Fruit fly (Drosophila melanogaster) whole organism, adult: Measurements from ENCODE around the gene CG13067.

ENCODE experiments used
- CG11617 ChIP-seq: fragments of 200-800 bp; sonication (Bioruptor generic); optimal IDR thresholded peaks from 2 replicates; lab custom pipeline; 2017; ENCODE audit warnings: mild to moderate bottlenecking, missing biosample characterization, missing genetic modification reagents, missing genetic modification characterization
- CG12768 ChIP-seq: fragments of 200-800 bp; sonication (Bioruptor generic); optimal IDR thresholded peaks from 2 replicates; lab custom pipeline; 2017; ENCODE audit warnings: missing biosample characterization, missing genetic modification characterization, mild to moderate bottlenecking, moderate library complexity, missing genetic modification reagents
- CG14711 ChIP-seq: fragments of 200-800 bp; sonication (Bioruptor generic); optimal IDR thresholded peaks from 2 replicates; lab custom pipeline; 2018; ENCODE audit warnings: missing biosample characterization, mild to moderate bottlenecking, missing genetic modification characterization, moderate library complexity
- CG1620 ChIP-seq: fragments of 200-800 bp; sonication (Bioruptor generic); optimal IDR thresholded peaks from 2 replicates; lab custom pipeline; 2016; ENCODE audit warnings: missing biosample characterization, missing genetic modification characterization
- CG33017 ChIP-seq: fragments of 200-800 bp; sonication (Bioruptor generic); optimal IDR thresholded peaks from 2 replicates; lab custom pipeline; 2018; ENCODE audit warnings: missing biosample characterization, mild to moderate bottlenecking, missing genetic modification characterization, moderate library complexity
- CG5204 ChIP-seq: fragments of 200-800 bp; sonication (Bioruptor generic); optimal IDR thresholded peaks from 2 replicates; lab custom pipeline; 2016; ENCODE audit warnings: missing biosample characterization, missing genetic modification characterization
- CG7045 ChIP-seq: fragments of 200-800 bp; sonication (Bioruptor generic); optimal IDR thresholded peaks from 2 replicates; lab custom pipeline; 2017; ENCODE audit warnings: missing biosample characterization, mild to moderate bottlenecking, missing genetic modification characterization
- CG7101 ChIP-seq: fragments of 200-800 bp; sonication (Bioruptor generic); optimal IDR thresholded peaks from 2 replicates; lab custom pipeline; 2018; ENCODE audit warnings: missing biosample characterization, mild to moderate bottlenecking, missing genetic modification characterization, moderate library complexity
- Clk ChIP-seq: fragments of 200-800 bp; sonication (Bioruptor generic); optimal IDR thresholded peaks from 2 replicates; lab custom pipeline; 2017; ENCODE audit warnings: missing biosample characterization, missing genetic modification characterization
- Crg-1 ChIP-seq: fragments of 200-800 bp; sonication (Bioruptor generic); optimal IDR thresholded peaks from 2 replicates; lab custom pipeline; 2016; ENCODE audit warnings: missing biosample characterization, missing genetic modification characterization
- Hr96 ChIP-seq: fragments of 200-800 bp; sonication (Bioruptor generic); optimal IDR thresholded peaks from 2 replicates; lab custom pipeline; 2016; ENCODE audit warnings: missing biosample characterization, missing genetic modification characterization
- Mnt ChIP-seq: fragments of 200-800 bp; sonication (Bioruptor generic); optimal IDR thresholded peaks from 2 replicates; lab custom pipeline; 2016; ENCODE audit warnings: missing biosample characterization, mild to moderate bottlenecking, missing genetic modification characterization
- bab1 ChIP-seq: fragments of 200-800 bp; sonication (Bioruptor generic); optimal IDR thresholded peaks from 3 replicates; lab custom pipeline; 2019; ENCODE audit warnings: missing biosample characterization, mild to moderate bottlenecking, missing genetic modification characterization, moderate library complexity
- cic ChIP-seq: fragments of 200-800 bp; sonication (Bioruptor generic); optimal IDR thresholded peaks from 2 replicates; lab custom pipeline; 2017; ENCODE audit warnings: missing biosample characterization, mild to moderate bottlenecking, missing genetic modification characterization, moderate library complexity
- cnc ChIP-seq, 2 experiments: fragments of >200 bp; optimal IDR thresholded peaks; 2 replicates each; lab custom pipeline; 2017
- kay ChIP-seq: fragments of 200-800 bp; sonication (Bioruptor generic); peaks from one replicate; lab custom pipeline; 2016; ENCODE audit warnings: missing biosample characterization, missing genetic modification characterization, borderline replicate concordance
- ovo ChIP-seq: fragments of 200-800 bp; sonication (Bioruptor generic); optimal IDR thresholded peaks from 2 replicates; lab custom pipeline; 2016; ENCODE audit warnings: missing biosample characterization, missing genetic modification characterization
- pad ChIP-seq: fragments of 200-800 bp; sonication (Bioruptor generic); optimal IDR thresholded peaks from 3 replicates; lab custom pipeline; 2017; ENCODE audit warnings: missing biosample characterization, missing genetic modification characterization, mild to moderate bottlenecking, moderate library complexity, missing genetic modification reagents
- tj ChIP-seq: fragments of 200-800 bp; sonication (Bioruptor generic); optimal IDR thresholded peaks from 3 replicates; lab custom pipeline; 2017; ENCODE audit warnings: missing biosample characterization, mild to moderate bottlenecking, missing genetic modification characterization, moderate library complexity
- toe ChIP-seq: fragments of 200-800 bp; sonication (Bioruptor generic); optimal IDR thresholded peaks from 2 replicates; lab custom pipeline; 2016; ENCODE audit warnings: missing biosample characterization, missing genetic modification characterization

The CG13067 gene

dm6 chr3L:16275391-16276017 is 4.4 kb downstream of the CG13067 start:
- TF ChIP-seq kay (GFP tag; lab: Kevin White, UChicago) = no peak
- no peak for TF ChIP-seq CG11617 (GFP tag; lab: Kevin White, UChicago)
- TF ChIP-seq cic (GFP tag; lab: Kevin White, UChicago) = no peak
- TF ChIP-seq toe (GFP tag; lab: Kevin White, UChicago) = no peak
- no peak for TF ChIP-seq CG33017 (tag; lab: Kevin White, UChicago)
- TF ChIP-seq Clk (GFP tag; lab: Kevin White, UChicago) = no peak
- TF ChIP-seq CG7101 (tag; lab: Kevin White, UChicago) = no peak
- TF ChIP-seq ovo (GFP tag; lab: Kevin White, UChicago) = no peak
- no peak for TF ChIP-seq Crg-1
- no peak for TF ChIP-seq Hr96
- no peak for TF ChIP-seq cnc (optimal IDR thresholded peaks at IDR 0.05; lab: Kevin White, UChicago)
- TF ChIP-seq CG1620 (GFP tag; lab: Kevin White, UChicago) = no peak
- no peak for TF ChIP-seq pad (GFP tag; lab: Kevin White, UChicago)
- TF ChIP-seq tj (GFP tag; lab: Kevin White, UChicago) = no peak

- TF ChIP-seq cnc (optimal IDR thresholded peaks at IDR 0.05; lab: Kevin White, UChicago) = no peak
- TF ChIP-seq CG5204 (GFP tag; lab: Kevin White, UChicago) = no peak
- no peak for TF ChIP-seq Crg-1
- no peak for TF ChIP-seq Hr96
- TF ChIP-seq CG11617 (GFP tag; lab: Kevin White, UChicago) = no peak
- no peak for TF ChIP-seq CG7045 (GFP tag; lab: Kevin White, UChicago)
- no peak for TF ChIP-seq CG14711
- no peak for TF ChIP-seq CG33017 (tag; lab: Kevin White, UChicago)
- no peak for TF ChIP-seq bab1 (GFP tag; lab: Kevin White, UChicago)
- no peak for TF ChIP-seq pad (GFP tag; lab: Kevin White, UChicago)
- TF ChIP-seq CG1620 (GFP tag; lab: Kevin White, UChicago) = no peak
- TF ChIP-seq ovo (GFP tag; lab: Kevin White, UChicago) = no peak
- no peak for TF ChIP-seq Clk (GFP tag; lab: Kevin White, UChicago)
- no peak for TF ChIP-seq kay (GFP tag; lab: Kevin White, UChicago)
- no peak for TF ChIP-seq toe (GFP tag; lab: Kevin White, UChicago)
- TF ChIP-seq tj (GFP tag; lab: Kevin White, UChicago) = no peak
- TF ChIP-seq CG7101 (tag; lab: Kevin White, UChicago) = no peak
- TF ChIP-seq Mnt = no peak
- no peak for TF ChIP-seq CG12768 (GFP tag; lab: Kevin White, UChicago)
- TF ChIP-seq cic (GFP tag; lab: Kevin White, UChicago) = no peak
Measured at dm6 chr3L:16277135-16277534, 6.1 kb downstream of the CG13067 start, which contains the start of gene CG13065. CG13065 (plus strand) TSS chr3L:16277435.

dm6 chr3L:16279171-16279570 is 8.1 kb downstream of the CG13067 start, which contains the start of gene CG13050:
CG13050 (minus strand) TSS chr3L:16279271.
- TF ChIP-seq bab1 (GFP tag; lab: Kevin White, UChicago) = no peak
- TF ChIP-seq Clk (GFP tag; lab: Kevin White, UChicago) = no peak
- no peak for TF ChIP-seq kay (GFP tag; lab: Kevin White, UChicago)
- TF ChIP-seq CG7101 (tag; lab: Kevin White, UChicago) = no peak
- no peak for TF ChIP-seq tj (GFP tag; lab: Kevin White, UChicago)
- no peak for TF ChIP-seq CG14711
- no peak for TF ChIP-seq CG11617 (GFP tag; lab: Kevin White, UChicago)
- TF ChIP-seq cnc (optimal IDR thresholded peaks at IDR 0.05; lab: Kevin White, UChicago) = no peak
- TF ChIP-seq toe (GFP tag; lab: Kevin White, UChicago) = no peak
- TF ChIP-seq Hr96 = no peak
- no peak for TF ChIP-seq CG5204 (GFP tag; lab: Kevin White, UChicago)
- TF ChIP-seq CG12768 (GFP tag; lab: Kevin White, UChicago) = no peak
- no peak for TF ChIP-seq CG7045 (GFP tag; lab: Kevin White, UChicago)
- no peak for TF ChIP-seq Crg-1
- no peak for TF ChIP-seq CG1620 (GFP tag; lab: Kevin White, UChicago)
- TF ChIP-seq ovo (GFP tag; lab: Kevin White, UChicago) = no peak

DNA sequence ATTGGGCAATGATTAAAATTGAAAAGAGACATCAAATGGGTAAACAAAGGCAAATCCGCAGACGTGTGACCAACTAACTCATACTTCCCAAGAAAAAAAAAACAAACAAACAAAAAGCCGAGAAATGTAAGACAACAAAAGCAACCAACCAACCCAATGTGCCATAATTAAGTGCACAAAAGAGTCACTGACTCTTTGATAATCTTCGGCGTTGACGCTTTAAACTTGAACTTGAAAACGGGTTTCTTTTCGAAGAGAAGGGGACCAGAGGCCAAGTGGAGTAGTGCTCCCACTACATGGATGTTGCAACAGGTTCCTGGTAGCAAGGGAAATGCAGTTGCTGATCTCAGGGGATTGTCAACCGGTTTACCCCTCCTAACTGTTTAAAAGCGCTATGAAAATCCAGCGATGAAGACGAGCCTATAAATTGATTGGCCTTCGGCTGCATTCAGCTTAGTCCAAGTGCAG is 8.9 kb downstream of the CG13067 start, which contains the start of gene CG13064:
Gene CG13064, plus strand, starts transcription at position 418 of the 468 bp plus-strand sequence.
- no peak for TF ChIP-seq Clk (GFP tag; lab: Kevin White, UChicago)
- no peak for TF ChIP-seq Crg-1
- no peak for TF ChIP-seq tj (GFP tag; lab: Kevin White, UChicago)
- no peak for TF ChIP-seq pad (GFP tag; lab: Kevin White, UChicago)
- no peak for TF ChIP-seq CG7101 (tag; lab: Kevin White, UChicago)

DNA sequence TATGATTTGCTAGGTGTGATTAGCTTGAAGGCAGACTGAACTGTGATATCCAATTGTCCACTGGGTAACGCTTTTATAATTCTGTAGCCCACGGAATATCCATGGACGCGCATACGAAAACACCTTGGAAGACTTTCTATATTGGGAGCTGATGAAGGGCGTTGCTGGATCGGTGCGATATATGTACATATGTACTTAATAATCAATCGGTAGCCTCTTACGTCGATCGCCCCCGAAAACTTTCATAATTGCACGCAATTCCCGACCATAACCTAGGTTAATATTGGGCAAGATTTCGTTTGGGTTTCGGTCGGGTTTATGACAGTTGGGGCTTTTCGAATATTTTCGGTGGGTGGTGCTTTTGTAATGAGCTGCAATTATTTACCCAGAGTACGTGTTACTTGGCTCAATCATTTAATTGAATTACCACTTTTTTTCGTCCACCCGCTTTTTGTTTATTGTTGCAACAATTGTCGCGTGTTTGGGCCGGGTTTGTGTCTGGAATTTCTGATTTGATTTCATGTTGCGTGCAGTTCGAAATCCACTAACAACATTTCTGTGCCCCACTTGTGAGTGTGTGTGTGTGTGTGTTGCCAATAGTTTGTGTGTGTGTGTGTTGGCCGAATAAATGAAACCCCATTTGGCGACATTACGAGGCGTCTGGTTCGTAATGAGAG is 10.9 kb downstream of the CG13067 start, which contains the start of gene CG13049:
Gene CG13049, minus strand, starts transcription at position 51 of the 677 bp plus-strand sequence.
- TF ChIP-seq CG11617 (GFP tag; lab: Kevin White, UChicago) (no peak), Clk (GFP tag; lab: Kevin White, UChicago) (no peak), CG1620 (GFP tag; lab: Kevin White, UChicago) (no peak)

DNA sequence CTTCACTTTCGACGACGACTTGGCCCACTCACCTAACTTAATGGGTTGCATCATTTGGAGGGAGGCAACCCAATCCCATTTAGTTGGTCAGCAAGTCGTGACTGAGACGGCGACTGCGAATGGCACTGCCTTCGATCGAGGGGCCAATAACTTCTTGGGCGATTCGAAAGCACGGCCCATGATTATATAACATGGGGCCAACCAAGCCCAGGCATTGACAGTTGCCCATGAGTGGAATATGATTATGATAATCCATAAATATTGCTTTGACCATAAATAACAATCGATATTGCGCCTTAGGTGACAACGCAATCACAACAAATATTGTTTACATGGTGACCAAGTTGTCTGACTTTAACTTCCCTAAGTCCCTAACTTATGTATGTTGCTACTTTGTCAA is 12.7 kb downstream of the CG13067 start, which contains the start of gene CG13048:
Gene CG13048, minus strand, starts transcription at position 101 of the 400 bp plus-strand sequence.
- TF ChIP-seq CG7045 (GFP tag; lab: Kevin White, UChicago) (no peak), cic (GFP tag; lab: Kevin White, UChicago) (no peak), Clk (GFP tag; lab: Kevin White, UChicago) (no peak), CG12768 (GFP tag; lab: Kevin White, UChicago) (no peak), Mnt (no peak), CG11617 (GFP tag; lab: Kevin White, UChicago) (no peak), kay (GFP tag; lab: Kevin White, UChicago) (no peak), CG1620 (GFP tag; lab: Kevin White, UChicago) (no peak), toe (GFP tag; lab: Kevin White, UChicago) (no peak), CG14711 (no peak), Crg-1 (no peak), tj (GFP tag; lab: Kevin White, UChicago) (no peak), ovo (GFP tag; lab: Kevin White, UChicago) (no peak), CG33017 (tag; lab: Kevin White, UChicago) (no peak), bab1 (GFP tag; lab: Kevin White, UChicago) (no peak), CG7101 (tag; lab: Kevin White, UChicago) (no peak), Hr96 (no peak), cnc (optimal IDR thresholded peaks at IDR 0.05; lab: Kevin White, UChicago) (no peak)
